Fruit fly (Drosophila melanogaster): Measurements from ENCODE around the gene Gbeta5.
A peak's percentile ranks its signal among the peaks of the same experiment; 100 is the strongest.

Gbeta5 gene

DNA sequence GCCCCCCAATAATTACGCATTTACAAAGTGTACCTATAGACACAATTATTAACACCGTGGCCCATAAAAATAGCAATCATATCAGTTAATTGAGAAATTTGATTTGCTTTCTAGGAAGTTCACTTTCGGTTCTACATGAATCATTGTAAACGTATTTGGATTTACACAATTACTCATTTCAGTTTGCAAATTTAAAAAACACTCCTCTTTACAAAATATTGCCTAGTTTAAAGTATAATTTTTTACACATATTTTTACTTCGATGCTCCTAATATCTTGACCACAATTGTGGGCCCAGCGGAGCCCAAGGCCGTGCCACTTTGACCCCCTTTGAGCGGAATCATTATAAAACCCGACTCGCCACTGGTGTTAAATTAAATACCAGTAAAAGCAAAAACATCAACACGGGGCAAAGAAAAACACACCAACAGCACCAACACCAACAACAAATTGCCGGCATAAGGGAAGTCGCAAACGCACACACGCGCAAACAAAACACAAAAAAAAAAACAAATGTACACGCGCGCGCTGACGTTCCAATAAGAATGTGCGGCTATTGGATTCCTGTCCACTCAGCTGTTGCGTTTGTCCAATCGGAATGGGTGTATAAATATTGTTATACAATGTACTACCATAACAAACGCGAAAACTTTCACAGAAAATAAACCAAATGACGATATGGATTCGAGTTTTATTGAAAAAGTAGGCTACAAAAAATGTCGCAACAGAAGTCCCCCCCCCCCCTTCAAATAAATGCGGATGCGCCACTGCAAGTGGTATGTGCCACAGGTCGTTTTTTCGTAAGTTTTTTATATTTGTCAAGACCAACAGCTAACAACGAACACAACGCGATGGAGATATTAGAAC lies 37.4 kb downstream of the Gbeta5 start (continued):
- TF ChIP-seq bbx (GFP tag; IDR thresholded peaks at IDR 0.05; ENCODE audit: partially characterized antibody) = no peak
- TF ChIP-seq D19B (GFP tag; optimal IDR thresholded peaks at IDR 0.05) = peak; percentile 36
- TF ChIP-seq sisA (GFP tag; IDR thresholded peaks at IDR 0.05) = peak; percentile 39; the same call in 1 of the 2 replicates
- peak; percentile 76 for TF ChIP-seq CG7839 (tag; optimal IDR thresholded peaks at IDR 0.05)
- TF ChIP-seq CG10654 (GFP tag; optimal IDR thresholded peaks at IDR 0.05) = peak; percentile 42
- no peak for TF ChIP-seq nom (GFP tag; optimal IDR thresholded peaks at IDR 0.05)
- no peak for TF ChIP-seq dmrt11E (tag; optimal IDR thresholded peaks at IDR 0.05)
- peak; percentile 67 for TF ChIP-seq sens (GFP tag)
- peak; percentile 65 for TF ChIP-seq CG7786 (GFP tag; optimal IDR thresholded peaks at IDR 0.05)
- no peak for TF ChIP-seq ken (GFP tag; IDR thresholded peaks at IDR 0.05)
- no peak for TF ChIP-seq sr (GFP tag; IDR thresholded peaks at IDR 0.05)
- peak; percentile 78 for TF ChIP-seq CG13296 (GFP tag; optimal IDR thresholded peaks at IDR 0.05)
- TF ChIP-seq Sry-δ (GFP tag; optimal IDR thresholded peaks at IDR 0.05) = peak; percentile 3
- no peak for TF ChIP-seq grn (GFP tag; optimal IDR thresholded peaks at IDR 0.05)
- TF ChIP-seq wdn (GFP tag; IDR thresholded peaks at IDR 0.05) = no peak
- TF ChIP-seq CrebB (tag; optimal IDR thresholded peaks at IDR 0.05) = peak; percentile 38
- TF ChIP-seq CG7556 (GFP tag; optimal IDR thresholded peaks at IDR 0.05) = peak; percentile 74
- peak; percentile 19 for TF ChIP-seq Hey (tag; optimal IDR thresholded peaks at IDR 0.05)
- TF ChIP-seq Mes4 (GFP tag; optimal IDR thresholded peaks at IDR 0.05) = peak; percentile 47
- no peak for TF ChIP-seq BEAF-32 (GFP tag; optimal IDR thresholded peaks at IDR 0.05)
- TF ChIP-seq HLHmδ (GFP tag; optimal IDR thresholded peaks at IDR 0.05) = no peak
- no peak for TF ChIP-seq CG4820 (GFP tag; optimal IDR thresholded peaks at IDR 0.05)
- TF ChIP-seq CG3995 (GFP tag; optimal IDR thresholded peaks at IDR 0.05) = no peak
- no peak for TF ChIP-seq yki (optimal IDR thresholded peaks at IDR 0.05)
- TF ChIP-seq CG18476 (GFP tag; optimal IDR thresholded peaks at IDR 0.05) = peak; percentile 22
- no peak for TF ChIP-seq nerfin-2 (GFP tag; IDR thresholded peaks at IDR 0.05; ENCODE audit: partially characterized antibody)
- TF ChIP-seq Lpt (GFP tag; optimal IDR thresholded peaks at IDR 0.05) = no peak
- TF ChIP-seq CG17361 (GFP tag; IDR thresholded peaks at IDR 0.05) = peak; percentile 75
- TF ChIP-seq br (optimal IDR thresholded peaks at IDR 0.05) = no peak
- no peak for TF ChIP-seq CG1647 (GFP tag; optimal IDR thresholded peaks at IDR 0.05)
- TF ChIP-seq phol (tag; optimal IDR thresholded peaks at IDR 0.05) = peak; percentile 55
- TF ChIP-seq Blimp-1 (GFP tag; optimal IDR thresholded peaks at IDR 0.05) = peak; percentile 42
- peak; percentile 20 for TF ChIP-seq CG31365 (tag; optimal IDR thresholded peaks at IDR 0.05)
- no peak for TF ChIP-seq CG6175 (GFP tag; IDR thresholded peaks at IDR 0.05)
- TF ChIP-seq NC2α (GFP tag; optimal IDR thresholded peaks at IDR 0.05) = no peak
- TF ChIP-seq BtbVII (GFP tag; optimal IDR thresholded peaks at IDR 0.05) = peak; percentile 79
- TF ChIP-seq CG7372 (GFP tag; IDR thresholded peaks at IDR 0.05) = peak; percentile 70
- peak; percentile 57 for TF ChIP-seq CG12744 (GFP tag; optimal IDR thresholded peaks at IDR 0.05)
- TF ChIP-seq nau (GFP tag; optimal IDR thresholded peaks at IDR 0.05) = peak; percentile 13
- peak; percentile 28 to 32 for TF ChIP-seq chif (GFP tag; optimal IDR thresholded peaks at IDR 0.05)
- peak; percentile 55; the same call in 1 of the 3 replicates for TF ChIP-seq Dbx (GFP tag; IDR thresholded peaks at IDR 0.05)
- peak; percentile 49 for TF ChIP-seq CG16863 (GFP tag; optimal IDR thresholded peaks at IDR 0.05)
- peak; percentile 63 for TF ChIP-seq CG9932 (GFP tag; IDR thresholded peaks at IDR 0.05)
- TF ChIP-seq Deaf1 (tag; optimal IDR thresholded peaks at IDR 0.05) = peak; percentile 37
- no peak for TF ChIP-seq D (optimal IDR thresholded peaks at IDR 0.05)
- TF ChIP-seq D (GFP tag; optimal IDR thresholded peaks at IDR 0.05) = peak; percentile 21
- TF ChIP-seq run (tag; optimal IDR thresholded peaks at IDR 0.05) = peak; percentile 42
- TF ChIP-seq ato (GFP tag; IDR thresholded peaks at IDR 0.05; ENCODE audit: partially characterized antibody) = no peak
- no peak for TF ChIP-seq YL-1 (GFP tag; optimal IDR thresholded peaks at IDR 0.05)
- no peak for TF ChIP-seq ewg (GFP tag; optimal IDR thresholded peaks at IDR 0.05)

All from whole organism, embryonic.